Fruit fly (Drosophila melanogaster) whole organism, embryonic: ENCODE measurements around the gene Vha100-2.

ENCODE experiments used
- ATbp ChIP-seq: fragments of 200-800 bp; sonication (Bioruptor generic); optimal IDR thresholded peaks from 2 replicates; lab custom pipeline; 2017; ENCODE audit warnings: missing biosample characterization, mild to moderate bottlenecking, missing genetic modification characterization, missing genetic modification reagents
- B-H2 ChIP-seq: fragments of 200-800 bp; sonication (Bioruptor generic); optimal IDR thresholded peaks from 2 replicates; lab custom pipeline; 2018; ENCODE audit warnings: missing biosample characterization, mild to moderate bottlenecking, missing genetic modification characterization
- Bgb ChIP-seq: fragments of 200-800 bp; sonication (Bioruptor generic); IDR thresholded peaks from 2 replicates; pipeline ENCODE4 v1.3.6; 2022; ENCODE audit warnings: missing biosample characterization, missing genetic modification characterization; ENCODE audit not compliant: partially characterized antibody
- CG1024 ChIP-seq: fragments of 200-800 bp; sonication (Bioruptor generic); IDR thresholded peaks from 2 replicates; pipeline ENCODE4 v1.3.6; 2022; ENCODE audit warnings: missing biosample characterization, missing genetic modification characterization
- CG10543 ChIP-seq: fragments of 200-800 bp; sonication (Bioruptor generic); optimal IDR thresholded peaks from 3 replicates; lab custom pipeline; 2017; ENCODE audit warnings: missing biosample characterization, mild to moderate bottlenecking, missing genetic modification characterization, moderate library complexity
- CG12104 ChIP-seq: fragments of 200-800 bp; sonication (Bioruptor generic); optimal IDR thresholded peaks from 3 replicates; lab custom pipeline; 2016; ENCODE audit warnings: missing biosample characterization, missing genetic modification characterization
- CG12769 ChIP-seq: fragments of 200-800 bp; sonication (Bioruptor generic); optimal IDR thresholded peaks from 2 replicates; lab custom pipeline; 2019; ENCODE audit warnings: missing biosample characterization, mild to moderate bottlenecking, missing genetic modification characterization, moderate library complexity
- CG13296 ChIP-seq: fragments of 200-800 bp; sonication (Bioruptor generic); optimal IDR thresholded peaks from 3 replicates; lab custom pipeline; 2018; ENCODE audit warnings: missing biosample characterization, mild to moderate bottlenecking, missing genetic modification characterization
- CG14710 ChIP-seq: fragments of 200-800 bp; sonication (Bioruptor generic); optimal IDR thresholded peaks from 3 replicates; lab custom pipeline; 2019; ENCODE audit warnings: missing biosample characterization, mild to moderate bottlenecking, missing genetic modification characterization, moderate library complexity
- CG15696 ChIP-seq: fragments of 200-800 bp; sonication (Bioruptor generic); optimal IDR thresholded peaks from 2 replicates; lab custom pipeline; 2019; ENCODE audit warnings: missing biosample characterization, mild to moderate bottlenecking, missing genetic modification characterization, moderate library complexity
- CG1603 ChIP-seq: fragments of 200-800 bp; sonication (Bioruptor generic); optimal IDR thresholded peaks from 2 replicates; lab custom pipeline; 2019; ENCODE audit warnings: missing biosample characterization, mild to moderate bottlenecking, missing genetic modification characterization, moderate library complexity
- CG2116 ChIP-seq: fragments of 200-800 bp; sonication (Bioruptor generic); optimal IDR thresholded peaks from 3 replicates; lab custom pipeline; 2018; ENCODE audit warnings: missing biosample characterization, mild to moderate bottlenecking, missing genetic modification characterization
- CG2678 ChIP-seq: fragments of 200-800 bp; sonication (Bioruptor generic); optimal IDR thresholded peaks from 3 replicates; lab custom pipeline; 2019; ENCODE audit warnings: missing biosample characterization, mild to moderate bottlenecking, missing genetic modification characterization, moderate library complexity
- CG3163 ChIP-seq: fragments of 200-800 bp; sonication (Bioruptor generic); optimal IDR thresholded peaks from 3 replicates; lab custom pipeline; 2016; ENCODE audit warnings: missing biosample characterization, missing genetic modification characterization
- CG34422 ChIP-seq: fragments of 200-800 bp; sonication (Bioruptor generic); IDR thresholded peaks from 3 replicates; pipeline ENCODE4 v1.3.6; 2022; ENCODE audit warnings: missing biosample characterization, missing genetic modification characterization
- CG4282 ChIP-seq: fragments of 200-800 bp; sonication (Bioruptor generic); optimal IDR thresholded peaks from 2 replicates; lab custom pipeline; 2016; ENCODE audit warnings: missing biosample characterization, missing genetic modification characterization
- CG43689 ChIP-seq: fragments of 200-800 bp; sonication (Bioruptor generic); IDR thresholded peaks from 2 replicates; pipeline ENCODE4 v1.3.6; 2022; ENCODE audit warnings: missing biosample characterization, missing genetic modification characterization
- CG4820 ChIP-seq: fragments of 200-800 bp; sonication (Bioruptor generic); optimal IDR thresholded peaks from 3 replicates; lab custom pipeline; 2016; ENCODE audit warnings: missing biosample characterization, missing genetic modification characterization
- CG6254 ChIP-seq: fragments of 200-800 bp; sonication (Bioruptor generic); optimal IDR thresholded peaks from 3 replicates; lab custom pipeline; 2017; ENCODE audit warnings: mild to moderate bottlenecking, missing biosample characterization, missing genetic modification reagents, missing genetic modification characterization
- CG6854 ChIP-seq: fragments of 200-800 bp; sonication (Bioruptor generic); optimal IDR thresholded peaks from 3 replicates; lab custom pipeline; 2017; ENCODE audit warnings: missing biosample characterization, mild to moderate bottlenecking, missing genetic modification characterization
- CG8089 ChIP-seq: fragments of 200-800 bp; sonication (Bioruptor generic); optimal IDR thresholded peaks from 3 replicates; lab custom pipeline; 2016; ENCODE audit warnings: missing biosample characterization, missing genetic modification characterization
- Hr3 ChIP-seq: fragments of 200-800 bp; sonication (Bioruptor generic); optimal IDR thresholded peaks from 3 replicates; lab custom pipeline; 2016; ENCODE audit warnings: missing biosample characterization, missing genetic modification characterization
- Hsf ChIP-seq: fragments of 200-800 bp; sonication (Bioruptor generic); optimal IDR thresholded peaks from 3 replicates; lab custom pipeline; 2016; ENCODE audit warnings: missing biosample characterization, missing genetic modification characterization
- MESR4 ChIP-seq: fragments of 200-800 bp; sonication (Bioruptor generic); optimal IDR thresholded peaks from 2 replicates; lab custom pipeline; 2018; ENCODE audit warnings: missing biosample characterization, mild to moderate bottlenecking, missing genetic modification characterization, moderate library complexity
- NK7.1 ChIP-seq: fragments of 200-800 bp; sonication (Bioruptor generic); optimal IDR thresholded peaks from 3 replicates; lab custom pipeline; 2016; ENCODE audit warnings: missing biosample characterization, missing genetic modification characterization
- PHDP ChIP-seq: fragments of 200-800 bp; sonication (Bioruptor generic); optimal IDR thresholded peaks from 3 replicates; lab custom pipeline; 2018; ENCODE audit warnings: missing biosample characterization, mild to moderate bottlenecking, missing genetic modification characterization, moderate library complexity
- Trl ChIP-seq, 3 experiments: fragments of >200 bp in 2 of 3; fragments of 200-800 bp in 1 of 3; sonication (Bioruptor generic) in 1 of 3; optimal IDR thresholded peaks; 2 replicates in 1 of 3; 3 replicates in 2 of 3; lab custom pipeline; 2016 to 2017; ENCODE audit warnings: missing biosample characterization in 1 of 3, missing genetic modification characterization in 1 of 3
- ac ChIP-seq: fragments of 200-800 bp; sonication (Bioruptor generic); optimal IDR thresholded peaks from 3 replicates; lab custom pipeline; 2017; ENCODE audit warnings: missing biosample characterization, mild to moderate bottlenecking, missing genetic modification characterization
- ara ChIP-seq: fragments of 200-800 bp; sonication (Bioruptor generic); IDR thresholded peaks from 2 replicates; pipeline ENCODE4 v1.3.6; 2022; ENCODE audit warnings: missing biosample characterization, missing genetic modification characterization
- bab2 ChIP-seq: fragments of 200-800 bp; sonication (Bioruptor generic); optimal IDR thresholded peaks from 2 replicates; lab custom pipeline; 2016; ENCODE audit warnings: missing biosample characterization, missing genetic modification characterization
- bcd ChIP-seq: fragments of 200-800 bp; sonication (Bioruptor generic); optimal IDR thresholded peaks from 2 replicates; lab custom pipeline; 2017; ENCODE audit warnings: missing biosample characterization, mild to moderate bottlenecking, missing genetic modification characterization
- cad ChIP-seq: fragments of >200 bp; optimal IDR thresholded peaks from 2 replicates; lab custom pipeline; 2017; ENCODE audit warnings: missing biosample characterization, missing genetic modification characterization
- chif ChIP-seq, 2 experiments: fragments of 200-800 bp; sonication (Bioruptor generic); optimal IDR thresholded peaks; 3 replicates each; lab custom pipeline; 2016; ENCODE audit warnings: missing biosample characterization in 2 of 2, missing genetic modification characterization in 2 of 2
- dysf ChIP-seq: fragments of 200-800 bp; sonication (Bioruptor generic); IDR thresholded peaks from 3 replicates; pipeline ENCODE4 v1.3.6; 2022; ENCODE audit warnings: missing biosample characterization, missing genetic modification characterization
- gcm2 ChIP-seq: fragments of 200-800 bp; sonication (Bioruptor generic); optimal IDR thresholded peaks from 2 replicates; lab custom pipeline; 2016; ENCODE audit warnings: missing biosample characterization, missing genetic modification characterization
- gro ChIP-seq: fragments of 200-800 bp; sonication (Bioruptor generic); optimal IDR thresholded peaks from 2 replicates; lab custom pipeline; 2016; ENCODE audit warnings: missing biosample characterization, missing genetic modification characterization
- gt ChIP-seq: fragments of 200-800 bp; sonication (Bioruptor generic); IDR thresholded peaks from 2 replicates; pipeline ENCODE4 v1.3.6; 2022; ENCODE audit warnings: missing biosample characterization, missing genetic modification characterization
- hbn ChIP-seq: fragments of 200-800 bp; sonication (Bioruptor generic); IDR thresholded peaks from 2 replicates; pipeline ENCODE4 v1.3.6; 2022; ENCODE audit warnings: missing biosample characterization, missing genetic modification characterization; ENCODE audit not compliant: partially characterized antibody
- insv ChIP-seq, 2 experiments: fragments of 200-800 bp; sonication (Bioruptor generic); optimal IDR thresholded peaks; 3 replicates each; lab custom pipeline; 2016 to 2018; ENCODE audit warnings: missing biosample characterization in 2 of 2, missing genetic modification characterization in 2 of 2
- nau ChIP-seq: fragments of 200-800 bp; sonication (Bioruptor generic); optimal IDR thresholded peaks from 3 replicates; lab custom pipeline; 2017; ENCODE audit warnings: missing biosample characterization, mild to moderate bottlenecking, missing genetic modification characterization, missing genetic modification reagents
- nmo ChIP-seq: fragments of 200-800 bp; sonication (Bioruptor generic); optimal IDR thresholded peaks from 2 replicates; lab custom pipeline; 2018; ENCODE audit warnings: missing biosample characterization, mild to moderate bottlenecking, missing genetic modification characterization, moderate library complexity
- p53 ChIP-seq: fragments of 200-800 bp; sonication (Bioruptor generic); optimal IDR thresholded peaks from 2 replicates; lab custom pipeline; 2016; ENCODE audit warnings: missing biosample characterization, missing genetic modification characterization
- pum ChIP-seq: fragments of 200-800 bp; sonication (Bioruptor generic); optimal IDR thresholded peaks from 2 replicates; lab custom pipeline; 2016; ENCODE audit warnings: missing biosample characterization, missing genetic modification characterization
- row ChIP-seq: fragments of 200-800 bp; sonication (Bioruptor generic); IDR thresholded peaks from 3 replicates; pipeline ENCODE4 v1.3.6; 2022; ENCODE audit warnings: missing biosample characterization, missing genetic modification characterization
- run ChIP-seq: fragments of 200-800 bp; sonication (Bioruptor generic); optimal IDR thresholded peaks from 3 replicates; lab custom pipeline; 2018; ENCODE audit warnings: missing biosample characterization, mild to moderate bottlenecking, missing genetic modification characterization
- sr ChIP-seq: fragments of 200-800 bp; sonication (Bioruptor generic); IDR thresholded peaks from 3 replicates; pipeline ENCODE4 v1.3.6; 2022; ENCODE audit warnings: missing biosample characterization, missing genetic modification characterization
- trem ChIP-seq: fragments of 200-800 bp; optimal IDR thresholded peaks from 3 replicates; lab custom pipeline; 2019; ENCODE audit warnings: missing biosample characterization, mild to moderate bottlenecking, missing genetic modification characterization, moderate library complexity
- z ChIP-seq: fragments of 200-800 bp; sonication (Bioruptor generic); IDR thresholded peaks from 3 replicates; pipeline ENCODE4 v1.3.6; 2022; ENCODE audit warnings: missing biosample characterization, missing genetic modification characterization

Vha100-2 gene

dm6 chr3R:18396801-18397604 lies 2.0 kb downstream of the Vha100-2 start, which contains the start of gene Vti1b (continued):
- peak; percentile 93 for TF ChIP-seq dysf (GFP tag; lab: Robert Waterston, UW)
- peak; percentile 92 for TF ChIP-seq Hr3 (GFP tag; lab: Kevin White, UChicago)
- TF ChIP-seq pum: peak; percentile 93
- TF ChIP-seq CG2116 (GFP tag; lab: Kevin White, UChicago): peak; percentile 69
- TF ChIP-seq cad (GFP tag; lab: Kevin White, UChicago): no peak
- TF ChIP-seq B-H2: peak; percentile 42
- peak; percentile 89 for TF ChIP-seq gro (GFP tag; lab: Kevin White, UChicago)
- peak; percentile 92 for TF ChIP-seq trem (tag; lab: Kevin White, UChicago)
- peak; percentile 80 for TF ChIP-seq ara (GFP tag; lab: Robert Waterston, UW)
- TF ChIP-seq CG6254 (GFP tag; lab: Kevin White, UChicago): peak; percentile 90
- TF ChIP-seq CG2678 (tag; lab: Kevin White, UChicago): peak; percentile 96
- TF ChIP-seq hbn (GFP tag; lab: Robert Waterston, UW): 0 out of 2 replicates have a peak, but pooled peaks have one; percentile 35
- TF ChIP-seq Trl (optimal IDR thresholded peaks at IDR 0.05; lab: Kevin White, UChicago): peak; percentile 87 to 94
- peak; percentile 82 for TF ChIP-seq Trl (GFP tag; optimal IDR thresholded peaks at IDR 0.05; lab: Kevin White, UChicago)
- TF ChIP-seq MESR4 (GFP tag; lab: Kevin White, UChicago): peak; percentile 24
- TF ChIP-seq row (GFP tag; lab: Robert Waterston, UW): peak; percentile 98
- peak; percentile 77 for TF ChIP-seq run (tag; lab: Kevin White, UChicago)
- TF ChIP-seq nau (GFP tag; lab: Kevin White, UChicago): peak; percentile 93
- TF ChIP-seq CG3163: peak; percentile 84
- peak; percentile 82 for TF ChIP-seq CG6854 (GFP tag; lab: Kevin White, UChicago)
- TF ChIP-seq insv (GFP tag; optimal IDR thresholded peaks at IDR 0.05; lab: Kevin White, UChicago): peak in 1 of 2 experiments; percentile 47
- TF ChIP-seq CG12769 (tag; lab: Kevin White, UChicago): peak; percentile 93
- TF ChIP-seq gt (GFP tag; lab: Robert Waterston, UW): peak; percentile 82
- peak; percentile 76 for TF ChIP-seq CG15696
- TF ChIP-seq CG1024 (GFP tag; lab: Robert Waterston, UW): peak; percentile 87
- TF ChIP-seq Hsf (GFP tag; lab: Kevin White, UChicago): peak; percentile 96
- TF ChIP-seq ATbp (GFP tag; lab: Kevin White, UChicago): peak; percentile 90
- peak; percentile 61; the same call in 1 of the 3 replicates for TF ChIP-seq z (GFP tag; lab: Robert Waterston, UW)
- TF ChIP-seq NK7.1: peak; percentile 83
- peak; percentile 74 for TF ChIP-seq ac (GFP tag; lab: Kevin White, UChicago)
- TF ChIP-seq CG43689: peak; percentile 69
- TF ChIP-seq gcm2 (GFP tag; lab: Kevin White, UChicago): peak; percentile 91
- TF ChIP-seq PHDP: peak; percentile 94
- peak; percentile 96 for TF ChIP-seq nmo (GFP tag; lab: Kevin White, UChicago)
- TF ChIP-seq chif (GFP tag; optimal IDR thresholded peaks at IDR 0.05; lab: Kevin White, UChicago): peak; percentile 93 to 97
- TF ChIP-seq CG4820 (GFP tag; lab: Kevin White, UChicago): peak; percentile 95
- peak; percentile 87 for TF ChIP-seq CG1603 (tag; lab: Kevin White, UChicago)
- TF ChIP-seq sr: peak; percentile 87
- TF ChIP-seq CG8089 (GFP tag; lab: Kevin White, UChicago): peak; percentile 93
- peak; percentile 88 for TF ChIP-seq CG12104 (GFP tag; lab: Kevin White, UChicago)
- peak; percentile 94 for TF ChIP-seq bcd
- 0 out of 2 replicates have a peak, but pooled peaks have one; percentile 17 for TF ChIP-seq Bgb (GFP tag; lab: Robert Waterston, UW)
- TF ChIP-seq CG34422: peak; percentile 89
- TF ChIP-seq bab2: peak; percentile 97
- peak; percentile 93 for TF ChIP-seq CG14710
- peak; percentile 84 for TF ChIP-seq CG10543
- TF ChIP-seq CG13296 (GFP tag; lab: Kevin White, UChicago): peak; percentile 85
- TF ChIP-seq p53 (GFP tag; lab: Kevin White, UChicago): peak; percentile 38
- peak; percentile 74 for TF ChIP-seq CG4282 (GFP tag; lab: Kevin White, UChicago)
